Worm (Caenorhabditis elegans) whole organism, L1 larva: ENCODE measurements around the gene E02H9.13.
A peak's percentile ranks its signal among the peaks of the same experiment; 100 is the strongest.

ENCODE experiments used
- C16A3.4 ChIP-seq: fragments of 150-350 bp; optimal IDR thresholded peaks from 2 replicates; lab custom pipeline; 2014; ENCODE audit warnings: missing biosample characterization, missing genetic modification characterization
- C34B4.2 ChIP-seq: sonication (generic microtip); optimal IDR thresholded peaks from 2 replicates; lab custom pipeline; 2017; ENCODE audit warnings: mild to moderate bottlenecking, missing genetic modification characterization, missing compliant biosample characterization
- F16B12.6 ChIP-seq: fragments of 150-350 bp; optimal IDR thresholded peaks from 2 replicates; lab custom pipeline; 2014; ENCODE audit warnings: missing biosample characterization, missing genetic modification characterization
- aha-1 ChIP-seq: fragments of 150-350 bp; optimal IDR thresholded peaks from 2 replicates; lab custom pipeline; 2014; ENCODE audit warnings: missing biosample characterization, missing genetic modification characterization
- alr-1 ChIP-seq: fragments of 200-800 bp; sonication (Bioruptor generic); optimal IDR thresholded peaks from 2 replicates; lab custom pipeline; 2018; ENCODE audit warnings: borderline replicate concordance, mild to moderate bottlenecking, missing genetic modification characterization, missing compliant biosample characterization
- aly-2 ChIP-seq: fragments of 150-350 bp; optimal IDR thresholded peaks from 2 replicates; lab custom pipeline; 2014; ENCODE audit warnings: missing biosample characterization, missing genetic modification characterization
- blmp-1 ChIP-seq: fragments of 150-350 bp; optimal IDR thresholded peaks from 2 replicates; lab custom pipeline; 2014; ENCODE audit warnings: missing biosample characterization, missing genetic modification characterization
- ceh-63 ChIP-seq: fragments of 200-800 bp; sonication (Bioruptor generic); optimal IDR thresholded peaks from 2 replicates; lab custom pipeline; 2018; ENCODE audit warnings: mild to moderate bottlenecking, missing genetic modification characterization, missing compliant biosample characterization
- ceh-88 ChIP-seq: fragments of 200-800 bp; sonication (Bioruptor generic); IDR thresholded peaks from 2 replicates; pipeline ENCODE4 v1.3.6; 2022; ENCODE audit warnings: missing genetic modification characterization, missing compliant biosample characterization
- ces-1 ChIP-seq: fragments of 150-350 bp; optimal IDR thresholded peaks from 2 replicates; lab custom pipeline; 2014; ENCODE audit warnings: missing biosample characterization, missing genetic modification reagents, missing genetic modification characterization
- dpl-1 ChIP-seq, 3 experiments: fragments of 150-350 bp in 2 of 3; sonication (generic microtip) in 1 of 3; optimal IDR thresholded peaks; 2 replicates each; lab custom pipeline; 2014 to 2017; ENCODE audit warnings: missing biosample characterization in 3 of 3, missing genetic modification characterization in 3 of 3, missing genetic modification reagents in 3 of 3
- dsc-1 ChIP-seq: sonication (generic microtip); optimal IDR thresholded peaks from 2 replicates; lab custom pipeline; 2016; ENCODE audit warnings: mild to moderate bottlenecking, missing genetic modification characterization, missing compliant biosample characterization
- egl-13 ChIP-seq: sonication (generic microtip); optimal IDR thresholded peaks from 2 replicates; lab custom pipeline; 2016; ENCODE audit warnings: missing genotype, missing genetic modification reagents, missing genetic modification characterization, missing compliant biosample characterization
- elt-3 ChIP-seq, 6 experiments: fragments of 150-350 bp in 1 of 6; sonication (generic microtip); optimal IDR thresholded peaks; 2 replicates each; lab custom pipeline; 2017 to 2018; ENCODE audit warnings: missing biosample characterization in 6 of 6, missing genetic modification characterization in 6 of 6, inconsistent platforms in 1 of 6
- fkh-8 ChIP-seq: sonication (generic microtip); optimal IDR thresholded peaks from 2 replicates; lab custom pipeline; 2016; ENCODE audit warnings: mild to moderate bottlenecking, missing genetic modification characterization, missing compliant biosample characterization
- fos-1 ChIP-seq: fragments of 150-350 bp; optimal IDR thresholded peaks from 2 replicates; lab custom pipeline; 2014; ENCODE audit warnings: missing biosample characterization, missing genetic modification characterization
- grh-1 ChIP-seq: fragments of 200-800 bp; sonication (Bioruptor generic); IDR thresholded peaks from 2 replicates; pipeline ENCODE4 v1.3.6; 2022; ENCODE audit warnings: missing genetic modification reagents, missing genetic modification characterization, missing compliant biosample characterization
- irx-1 ChIP-seq: sonication (generic microtip); optimal IDR thresholded peaks from 2 replicates; lab custom pipeline; 2016; ENCODE audit warnings: missing genetic modification characterization, missing compliant biosample characterization
- isw-1 ChIP-seq: fragments of 200-800 bp; sonication (Bioruptor generic); IDR thresholded peaks from 2 replicates; pipeline ENCODE4 v1.3.6; 2022; ENCODE audit warnings: missing genetic modification characterization, missing compliant biosample characterization
- jun-1 ChIP-seq: fragments of 150-350 bp; optimal IDR thresholded peaks from 2 replicates; lab custom pipeline; 2014; ENCODE audit warnings: missing biosample characterization, missing genetic modification reagents, missing genetic modification characterization
- lin-15B ChIP-seq: fragments of 150-350 bp; sonication (generic microtip); optimal IDR thresholded peaks from 3 replicates; lab custom pipeline; 2014; ENCODE audit warnings: missing biosample characterization, missing genetic modification characterization
- lin-35 ChIP-seq, 2 experiments: fragments of 150-350 bp; optimal IDR thresholded peaks; 2 replicates each; lab custom pipeline; 2014; ENCODE audit warnings: missing biosample characterization in 2 of 2, missing genetic modification characterization in 2 of 2, missing genetic modification reagents in 2 of 2
- lin-39 ChIP-seq: fragments of 150-350 bp; optimal IDR thresholded peaks from 2 replicates; lab custom pipeline; 2014; ENCODE audit warnings: missing biosample characterization, missing genetic modification reagents, missing genetic modification characterization
- lir-3 ChIP-seq: sonication (generic microtip); optimal IDR thresholded peaks from 2 replicates; lab custom pipeline; 2016; ENCODE audit warnings: mild to moderate bottlenecking, missing genetic modification characterization, moderate library complexity, missing compliant biosample characterization; ENCODE audit not compliant: poor library complexity
- lsy-2 ChIP-seq, 2 experiments: fragments of 150-350 bp; optimal IDR thresholded peaks; 2 replicates each; lab custom pipeline; 2014; ENCODE audit warnings: missing biosample characterization in 2 of 2, missing genetic modification characterization in 2 of 2
- mab-9 ChIP-seq: fragments of 200-800 bp; sonication (Bioruptor generic); IDR thresholded peaks from 2 replicates; pipeline ENCODE4 v1.3.6; 2022; ENCODE audit warnings: missing genetic modification reagents, missing genetic modification characterization, missing compliant biosample characterization
- mep-1 ChIP-seq: fragments of 150-350 bp; optimal IDR thresholded peaks from 2 replicates; lab custom pipeline; 2014; ENCODE audit warnings: missing biosample characterization, missing genetic modification characterization
- nhr-11 ChIP-seq: fragments of 150-350 bp; optimal IDR thresholded peaks from 2 replicates; lab custom pipeline; 2014; ENCODE audit warnings: missing biosample characterization, missing genetic modification characterization
- nhr-12 ChIP-seq: sonication (generic microtip); optimal IDR thresholded peaks from 2 replicates; lab custom pipeline; 2017; ENCODE audit warnings: missing biosample characterization, missing genetic modification characterization
- nhr-19 ChIP-seq: fragments of 200-800 bp; sonication (Bioruptor generic); conservative IDR thresholded peaks from 2 replicates; pipeline ENCODE4 v1.3.6; 2022; ENCODE audit warnings: missing genetic modification characterization, missing compliant biosample characterization
- nhr-20 ChIP-seq: sonication (generic microtip); optimal IDR thresholded peaks from 2 replicates; lab custom pipeline; 2016; ENCODE audit warnings: mild to moderate bottlenecking, missing genetic modification characterization, missing compliant biosample characterization
- nhr-47 ChIP-seq: sonication (generic microtip); optimal IDR thresholded peaks from 2 replicates; lab custom pipeline; 2016; ENCODE audit warnings: mild to moderate bottlenecking, missing genetic modification characterization, moderate library complexity, missing compliant biosample characterization
- nhr-77 ChIP-seq: fragments of 150-350 bp; optimal IDR thresholded peaks from 2 replicates; lab custom pipeline; 2014; ENCODE audit warnings: missing biosample characterization, missing genetic modification characterization
- nhr-85 ChIP-seq: sonication (generic microtip); peaks from one replicate; lab custom pipeline; 2016; ENCODE audit warnings: missing genetic modification characterization, inconsistent platforms, missing compliant biosample characterization
- pqm-1 ChIP-seq: sonication (generic microtip); optimal IDR thresholded peaks from 3 replicates; lab custom pipeline; 2017; ENCODE audit warnings: missing biosample characterization, missing genetic modification characterization
- skn-1 ChIP-seq: fragments of 150-350 bp; optimal IDR thresholded peaks from 2 replicates; lab custom pipeline; 2014; ENCODE audit warnings: missing biosample characterization, missing genetic modification characterization
- snpc-4 ChIP-seq: fragments of 150-350 bp; optimal IDR thresholded peaks from 2 replicates; lab custom pipeline; 2014; ENCODE audit warnings: missing biosample characterization, missing genetic modification characterization
- snu-23 ChIP-seq: sonication (generic microtip); optimal IDR thresholded peaks from 2 replicates; lab custom pipeline; 2016; ENCODE audit warnings: missing genetic modification characterization, missing compliant biosample characterization
- sptf-1 ChIP-seq: fragments of 150-350 bp; optimal IDR thresholded peaks from 2 replicates; lab custom pipeline; 2014; ENCODE audit warnings: missing biosample characterization, missing genetic modification characterization
- swsn-7 ChIP-seq: sonication (generic microtip); optimal IDR thresholded peaks from 2 replicates; lab custom pipeline; 2016; ENCODE audit warnings: missing genetic modification characterization, missing compliant biosample characterization
- tbx-2 ChIP-seq: sonication (generic microtip); optimal IDR thresholded peaks from 2 replicates; lab custom pipeline; 2016; ENCODE audit warnings: missing genetic modification characterization, missing compliant biosample characterization
- unc-86 ChIP-seq: sonication (generic microtip); optimal IDR thresholded peaks from 2 replicates; lab custom pipeline; 2016; ENCODE audit warnings: missing genetic modification characterization, missing compliant biosample characterization
- xbp-1 ChIP-seq: sonication (generic microtip); optimal IDR thresholded peaks from 2 replicates; lab custom pipeline; 2016; ENCODE audit warnings: missing genetic modification characterization, missing compliant biosample characterization

E02H9.13 gene

DNA sequence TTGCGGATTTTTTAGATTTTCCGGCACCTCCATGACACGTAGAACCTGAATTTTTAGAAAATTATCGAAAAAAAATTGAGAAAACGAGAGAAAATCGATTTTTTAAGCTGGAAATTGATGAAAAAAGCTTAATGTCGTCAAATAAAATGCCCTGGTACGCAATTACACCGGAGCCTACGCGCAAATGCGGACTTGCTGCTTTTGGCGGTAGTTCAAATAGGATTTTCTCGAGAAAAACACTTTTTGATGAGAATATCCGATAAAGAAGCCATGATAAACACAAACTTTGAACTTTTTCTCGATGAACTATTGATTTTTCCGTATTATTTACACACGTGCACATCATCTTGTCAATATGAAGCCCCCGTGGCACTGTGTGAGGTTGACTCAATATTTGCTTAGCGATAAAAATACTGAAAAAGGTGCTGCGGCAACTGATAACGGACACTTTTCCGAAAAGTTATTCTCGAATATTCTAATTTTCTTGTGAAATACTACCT is 20.3 kb downstream of the E02H9.13 start, which contains the start of the genes W04B5.5 and W04B5.3 (continued):
- 0 out of 2 replicates have a peak, but pooled peaks have one; percentile 32 for TF ChIP-seq ceh-88 (GFP tag; lab: Robert Waterston, UW)
- peak; percentile 42 for TF ChIP-seq skn-1 (tag; lab: Kevin White, UChicago)
- TF ChIP-seq pqm-1 (tag; lab: Kevin White, UChicago): no peak
- peak; percentile 25 for TF ChIP-seq nhr-77 (tag; lab: Kevin White, UChicago)
- TF ChIP-seq unc-86 (tag; lab: Kevin White, UChicago): peak; percentile 52
- TF ChIP-seq sptf-1 (tag; lab: Kevin White, UChicago): no peak
- TF ChIP-seq mep-1 (tag; lab: Kevin White, UChicago): peak; percentile 54
- 0 out of 2 replicates have a peak, but pooled peaks have one; percentile 43 for TF ChIP-seq mab-9 (GFP tag; lab: Robert Waterston, UW)
- peak; percentile 95 to 97 (median 97) for TF ChIP-seq dpl-1 (GFP tag; optimal IDR thresholded peaks at IDR 0.05; lab: Kevin White, UChicago)
- no peak for TF ChIP-seq aly-2 (tag; lab: Kevin White, UChicago)

DNA sequence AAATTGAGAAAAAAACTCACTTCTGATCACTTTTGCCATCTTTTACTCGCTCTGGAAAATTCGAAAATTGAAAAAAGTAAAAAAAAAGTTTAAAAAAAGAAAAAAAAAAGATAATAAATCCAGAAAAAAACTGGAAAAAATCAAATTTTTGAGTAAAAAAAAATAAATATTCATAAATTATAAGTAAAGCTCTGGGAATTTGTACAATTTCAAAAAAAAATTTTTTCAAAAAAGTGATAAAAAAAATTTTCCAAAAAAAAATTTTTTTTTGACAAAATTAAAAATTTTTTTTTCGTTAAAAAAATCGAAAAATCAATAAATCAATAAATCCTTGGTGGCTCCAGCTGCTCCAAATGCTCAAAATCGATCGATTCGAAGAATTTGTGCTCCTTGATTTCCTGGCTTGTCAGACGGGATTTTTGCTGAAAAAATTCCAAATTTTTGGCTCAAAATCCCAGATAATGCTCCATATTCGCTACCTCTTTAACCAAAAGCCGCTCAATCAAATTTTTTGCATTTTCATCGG is 27.6 kb downstream of the E02H9.13 start, which contains the start of gene mrpl-30:
TSS of gene mrpl-30 (minus strand) at position 51 of the 526 bp plus-strand sequence.
- TF ChIP-seq nhr-20 (tag; lab: Kevin White, UChicago): no peak
- TF ChIP-seq nhr-12: no peak
- no peak for TF ChIP-seq blmp-1 (tag; lab: Kevin White, UChicago)
- no peak for TF ChIP-seq lir-3 (tag; lab: Kevin White, UChicago)
- no peak for TF ChIP-seq nhr-11 (tag; lab: Kevin White, UChicago)
- no peak for TF ChIP-seq ces-1
- no peak for TF ChIP-seq unc-86 (tag; lab: Kevin White, UChicago)
- no peak for TF ChIP-seq ceh-63 (GFP tag; lab: Kevin White, UChicago)
- TF ChIP-seq, all 84 proteins: peak for 0

DNA sequence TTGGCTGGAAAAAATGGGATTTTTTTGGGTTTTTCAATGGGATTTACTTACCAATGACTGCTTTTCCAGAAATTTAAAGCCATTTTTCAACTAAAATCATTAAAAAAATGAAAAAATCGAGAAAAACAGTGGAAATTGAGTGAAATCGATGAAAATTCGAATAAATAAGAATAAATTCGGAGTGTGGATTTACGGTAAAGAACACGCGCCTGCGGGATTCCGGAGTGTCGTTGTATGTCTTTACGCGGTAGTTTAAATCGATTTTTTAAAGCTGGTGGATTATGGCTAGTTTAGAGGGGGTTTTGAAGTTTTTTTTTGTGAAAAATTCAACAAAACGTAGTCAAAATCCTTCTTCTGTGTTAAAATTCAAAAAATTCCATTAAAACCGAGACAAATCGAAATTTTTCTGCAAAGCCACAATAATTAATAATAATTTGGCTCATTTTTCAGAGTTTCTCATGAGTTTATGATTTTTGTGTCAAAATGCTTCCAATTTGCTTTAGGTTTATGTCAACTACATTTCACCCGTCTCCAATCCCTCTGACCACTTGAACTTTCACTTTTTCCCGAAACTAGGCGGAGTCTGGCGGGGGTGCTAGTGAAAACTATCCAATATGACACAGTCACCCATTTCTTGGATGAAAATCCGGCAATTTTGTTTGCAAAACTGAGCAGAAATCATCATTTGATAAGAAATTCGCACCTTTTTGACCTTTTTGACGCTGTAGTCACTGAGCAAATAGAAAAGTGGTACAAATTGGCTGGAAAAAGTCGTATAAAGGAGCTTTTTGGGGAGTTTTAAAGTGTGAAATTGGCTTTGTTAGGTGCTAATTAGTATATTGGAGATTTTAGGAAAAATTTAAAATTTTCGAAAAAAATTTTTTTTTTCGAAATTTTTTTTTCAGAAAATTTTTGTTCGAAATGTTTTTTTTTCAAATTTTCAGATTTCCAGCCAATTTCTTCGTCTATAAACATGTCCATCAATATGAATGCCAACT is 37.1 kb downstream of the E02H9.13 start, which contains the start of the genes cic-1 and strm-1:
TSS of gene cic-1 (minus strand) at position 96 of the 998 bp plus-strand sequence.
TSS of gene strm-1 (plus strand) at position 945 of the 998 bp plus-strand sequence.
- no peak for TF ChIP-seq C34B4.2
- peak; percentile 65 for TF ChIP-seq nhr-19
- TF ChIP-seq dpl-1 (GFP tag; optimal IDR thresholded peaks at IDR 0.05; lab: Kevin White, UChicago): peak; percentile 92 to 96 (median 95)
- peak; percentile 66 for TF ChIP-seq tbx-2 (tag; lab: Kevin White, UChicago)
- peak; percentile 62 for TF ChIP-seq unc-86 (tag; lab: Kevin White, UChicago)
- TF ChIP-seq jun-1 (tag; lab: Kevin White, UChicago): peak; percentile 32
- TF ChIP-seq blmp-1 (tag; lab: Kevin White, UChicago): peak; percentile 99
- peak; percentile 32 for TF ChIP-seq nhr-85 (tag; lab: Kevin White, UChicago)
- peak; percentile 64 for TF ChIP-seq swsn-7
- peak; percentile 85 for TF ChIP-seq snu-23 (GFP tag; lab: Kevin White, UChicago)
- TF ChIP-seq isw-1 (GFP tag; lab: Robert Waterston, UW): peak; percentile 55
- peak; percentile 55 for TF ChIP-seq mep-1 (tag; lab: Kevin White, UChicago)
- TF ChIP-seq nhr-12: no peak
- peak; percentile 43 for TF ChIP-seq fkh-8 (tag; lab: Kevin White, UChicago)
- peak; percentile 59 for TF ChIP-seq skn-1 (tag; lab: Kevin White, UChicago)
- TF ChIP-seq grh-1 (GFP tag; lab: Robert Waterston, UW): 0 out of 2 replicates have a peak, but pooled peaks have one; percentile 29
- TF ChIP-seq nhr-11 (tag; lab: Kevin White, UChicago): peak; percentile 50
- peak; percentile 55 for TF ChIP-seq dsc-1
- peak; percentile 38 for TF ChIP-seq irx-1 (tag; lab: Kevin White, UChicago)
- TF ChIP-seq snpc-4 (tag; lab: Kevin White, UChicago): peak; percentile 4
- no peak for TF ChIP-seq ceh-88 (GFP tag; lab: Robert Waterston, UW)
- TF ChIP-seq egl-13 (tag; lab: Kevin White, UChicago): no peak
- TF ChIP-seq aha-1 (tag; lab: Kevin White, UChicago): no peak
- TF ChIP-seq F16B12.6 (tag; lab: Kevin White, UChicago): peak; percentile 69
- peak; percentile 77 for TF ChIP-seq nhr-47 (tag; lab: Kevin White, UChicago)
- peak; percentile 44 for TF ChIP-seq lin-15B (tag; lab: Kevin White, UChicago)
- TF ChIP-seq pqm-1 (tag; lab: Kevin White, UChicago): no peak
- peak; percentile 80 to 84 for TF ChIP-seq lsy-2 (tag; optimal IDR thresholded peaks at IDR 0.05; lab: Kevin White, UChicago)
- TF ChIP-seq alr-1 (tag; lab: Kevin White, UChicago): no peak
- peak in 1 of 6 experiments; percentile 33 for TF ChIP-seq elt-3 (tag; optimal IDR thresholded peaks at IDR 0.05; lab: Kevin White, UChicago)
- peak; percentile 60 for TF ChIP-seq C16A3.4 (tag; lab: Kevin White, UChicago)
- peak; percentile 12 for TF ChIP-seq fos-1 (tag; lab: Kevin White, UChicago)
- peak; percentile 95 to 96 for TF ChIP-seq lin-35 (GFP tag; optimal IDR thresholded peaks at IDR 0.05; lab: Kevin White, UChicago)
- TF ChIP-seq mab-9 (GFP tag; lab: Robert Waterston, UW): peak; percentile 70
- peak; percentile 56 for TF ChIP-seq lin-39 (tag; lab: Kevin White, UChicago)
- TF ChIP-seq xbp-1 (tag; lab: Kevin White, UChicago): peak; percentile 57
